Worm (Caenorhabditis elegans) whole organism, early embryonic: ENCODE data around the gene hlh-8.

Experiments used
- B0310.2 ChIP-seq: sonication (generic microtip); optimal IDR thresholded peaks from 2 replicates; lab custom pipeline; 2016; ENCODE audit warnings: mild to moderate bottlenecking, missing genetic modification characterization, missing compliant biosample characterization
- ets-7 ChIP-seq: sonication (generic microtip); optimal IDR thresholded peaks from 2 replicates; lab custom pipeline; 2016; ENCODE audit warnings: missing genotype, missing genetic modification characterization, missing compliant biosample characterization
- pes-1 ChIP-seq: fragments of 200-800 bp; sonication (Bioruptor generic); IDR thresholded peaks from 2 replicates; pipeline ENCODE4 v1.3.6; 2022; ENCODE audit warnings: missing genetic modification reagents, missing genetic modification characterization, missing compliant biosample characterization

DNA sequence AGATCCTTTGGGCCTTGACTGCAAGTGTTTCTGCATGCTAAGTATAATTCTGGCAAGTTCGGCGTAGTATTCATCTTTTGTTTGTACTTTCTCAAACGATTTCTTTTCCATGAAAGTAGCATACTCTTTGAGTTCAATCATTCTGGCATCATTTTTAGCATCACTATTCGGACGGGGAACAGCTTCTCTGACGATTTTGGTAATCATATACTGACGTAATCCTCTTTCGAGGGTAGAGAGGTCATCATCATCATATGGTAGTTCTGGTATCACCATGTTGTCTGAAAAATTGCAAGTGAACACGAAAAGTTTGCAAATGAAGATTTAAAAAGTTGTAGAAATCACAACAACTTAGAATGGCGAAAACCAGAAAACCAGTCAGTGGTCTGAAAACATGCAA, 46.5 kb downstream of the hlh-8 start, which contains the start of gene F22F1.3:
- TF ChIP-seq pes-1 (GFP tag; lab: Robert Waterston, UW), result no peak
- no peak for TF ChIP-seq ets-7 (tag; lab: Kevin White, UChicago)
- TF ChIP-seq B0310.2 (tag; lab: Kevin White, UChicago), result no peak
